Worm (Caenorhabditis elegans): ENCODE results near the gene rbm-25.
A peak's percentile ranks its signal among the peaks of the same experiment; 100 is the strongest.

- TF ChIP-seq mep-1 (tag; optimal IDR thresholded peaks at IDR 0.05) (peak; percentile 46), R02D3.7 (tag; optimal IDR thresholded peaks at IDR 0.05) (no peak), mes-2 (tag; optimal IDR thresholded peaks at IDR 0.05; ENCODE audit: poor library complexity, severe bottlenecking) (no peak), ces-1 (GFP tag; optimal IDR thresholded peaks at IDR 0.05) (no peak), snpc-4 (tag; optimal IDR thresholded peaks at IDR 0.05) (no peak), lsy-2 (tag; optimal IDR thresholded peaks at IDR 0.05) (no peak), lin-15B (tag; optimal IDR thresholded peaks at IDR 0.05) (no peak), lin-13 (GFP tag; optimal IDR thresholded peaks at IDR 0.05) (no peak), hif-1 (tag; optimal IDR thresholded peaks at IDR 0.05) (no peak)
These were observed 22.7 kb upstream of the rbm-25 start for ce11 chrV:12475360-12475759.
